Worm (Caenorhabditis elegans) whole organism, L4/young adult: ENCODE results near the gene ZK686.1.
A peak's percentile ranks its signal among the peaks of the same experiment; 100 is the strongest.

ENCODE experiments used
- W03F9.2 ChIP-seq: fragments of 150-350 bp; optimal IDR thresholded peaks from 2 replicates; lab custom pipeline; 2014; ENCODE audit warnings: missing biosample characterization, missing genetic modification characterization
- dao-5 ChIP-seq: sonication (generic microtip); optimal IDR thresholded peaks from 2 replicates; lab custom pipeline; 2016; ENCODE audit warnings: missing genotype, missing genetic modification characterization, moderate library complexity, missing compliant biosample characterization
- him-1 ChIP-seq: sonication (generic microtip); optimal IDR thresholded peaks from 2 replicates; lab custom pipeline; 2016; ENCODE audit warnings: missing genotype, missing genetic modification reagents, missing genetic modification characterization, missing compliant biosample characterization

The ZK686.1 gene

DNA sequence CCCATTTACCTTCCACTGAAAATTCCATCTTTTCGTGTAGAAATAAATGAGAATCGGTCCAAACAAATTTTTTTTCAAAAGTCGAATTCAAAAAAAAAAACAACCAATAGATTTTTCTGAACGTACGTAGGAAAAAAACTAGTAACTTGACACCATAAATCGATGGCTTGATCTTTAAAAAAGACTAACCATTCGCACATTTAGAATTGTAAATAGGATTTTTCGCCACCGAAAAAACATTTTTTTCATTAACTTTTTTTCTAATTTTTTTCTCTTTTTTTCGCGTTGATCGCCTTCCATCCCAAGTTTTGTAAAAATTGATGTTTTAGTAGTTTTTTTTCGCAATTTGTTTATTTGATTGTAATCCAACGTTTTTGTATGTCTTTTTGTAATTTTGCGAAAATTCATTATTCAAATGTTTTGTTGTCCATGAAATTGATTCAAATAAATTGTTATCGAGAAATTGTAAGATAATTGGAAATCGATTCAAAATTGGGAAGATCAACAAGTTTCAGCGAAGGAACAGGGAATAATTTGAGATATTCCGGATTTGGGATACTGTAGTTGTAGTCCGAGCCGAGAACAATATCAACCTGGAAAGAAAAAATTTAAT is 35.2 kb upstream of the ZK686.1 start:
- no peak for TF ChIP-seq W03F9.2
- TF ChIP-seq him-1 (tag; lab: Kevin White, UChicago) = peak; percentile 16
- no peak for TF ChIP-seq dao-5 (tag; lab: Kevin White, UChicago)

DNA sequence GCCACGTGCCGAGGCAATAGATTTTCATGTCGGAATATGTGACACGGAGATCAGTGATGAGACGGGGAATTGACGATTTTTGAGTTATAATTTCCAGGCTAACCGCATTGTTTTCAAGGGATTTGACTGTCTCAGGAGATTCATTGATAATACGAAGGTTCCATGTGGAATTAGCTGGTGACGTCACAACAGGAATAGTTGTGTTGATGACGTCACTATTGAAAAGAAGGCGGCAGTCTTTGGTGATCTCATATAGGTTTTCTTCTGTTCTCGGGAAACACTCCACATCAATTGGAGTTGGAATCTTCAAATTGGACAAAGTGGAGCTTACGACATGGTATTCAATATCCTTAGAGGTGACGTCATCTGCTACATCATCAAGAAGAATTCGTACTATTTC is 29.8 kb upstream of the ZK686.1 start:
- no peak for TF ChIP-seq dao-5 (tag; lab: Kevin White, UChicago)
- no peak for TF ChIP-seq him-1 (tag; lab: Kevin White, UChicago)
- TF ChIP-seq W03F9.2 = no peak

DNA sequence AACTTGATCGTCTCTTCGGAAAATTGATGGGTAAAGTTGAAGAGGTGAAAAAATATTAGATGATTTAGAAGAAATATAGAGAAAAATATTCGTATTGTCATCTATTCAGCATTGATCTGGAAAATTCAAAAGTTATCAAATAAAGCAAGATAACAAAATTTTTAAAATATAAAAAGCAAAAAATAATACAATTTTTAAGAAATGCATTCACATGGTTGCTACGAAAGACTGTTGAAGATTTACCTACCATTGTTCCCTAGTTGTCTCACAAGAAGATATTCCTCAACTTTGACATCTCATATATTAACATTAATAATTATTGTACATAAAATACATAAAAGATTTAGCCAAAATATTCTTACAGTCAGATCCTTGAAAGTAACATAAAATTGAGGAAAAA is 18.6 kb upstream of the ZK686.1 start, which contains the start of gene cdh-3:
cdh-3 (minus strand) TSS at position 101 of the 400 bp plus-strand sequence.
- TF ChIP-seq dao-5 (tag; lab: Kevin White, UChicago) (no peak), W03F9.2 (no peak), him-1 (tag; lab: Kevin White, UChicago) (no peak)

DNA sequence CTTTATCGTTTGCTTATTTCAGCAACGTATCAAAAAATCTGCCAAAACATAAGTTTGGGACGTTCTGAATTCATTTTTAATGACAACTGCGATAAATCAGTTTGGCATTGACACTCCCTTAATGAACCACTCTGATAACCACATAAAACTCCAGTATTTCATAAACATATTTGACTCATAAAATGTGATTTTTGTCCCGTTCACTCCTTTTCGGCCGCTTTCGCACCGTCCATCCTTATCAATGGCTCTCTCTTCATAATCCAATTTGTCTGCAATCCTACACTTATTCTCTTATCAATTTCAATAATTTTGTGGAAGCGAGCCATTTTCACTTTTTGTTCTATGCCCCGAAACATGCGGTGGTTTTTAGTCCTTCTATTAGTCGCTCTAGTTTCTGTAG is 14.4 kb upstream of the ZK686.1 start, which contains the start of gene pcp-1:
pcp-1 (plus strand) TSS at position 342 of the 400 bp plus-strand sequence.
- TF ChIP-seq W03F9.2 (no peak), dao-5 (tag; lab: Kevin White, UChicago) (no peak), him-1 (tag; lab: Kevin White, UChicago) (no peak)

DNA sequence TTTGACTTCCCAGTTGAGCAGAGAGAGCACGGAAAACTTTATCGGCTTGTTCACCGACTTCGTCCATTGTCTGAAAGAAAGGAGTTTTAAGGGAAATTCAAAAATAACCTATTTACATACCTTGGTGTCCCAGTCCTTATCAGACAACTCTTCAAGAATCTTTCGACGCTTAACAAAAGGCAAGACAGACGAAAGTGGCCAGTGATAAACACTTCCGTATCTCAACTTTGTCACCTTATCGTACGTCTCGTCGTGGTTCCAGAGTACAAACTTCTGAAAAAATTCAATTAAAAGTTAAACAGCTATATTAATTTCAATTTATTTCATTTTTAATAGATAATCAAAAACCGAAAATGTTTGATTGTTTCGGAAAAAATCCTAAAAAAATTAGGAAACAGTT is 10.7 kb upstream of the ZK686.1 start:
- TF ChIP-seq him-1 (tag; lab: Kevin White, UChicago) (no peak), W03F9.2 (no peak), dao-5 (tag; lab: Kevin White, UChicago) (no peak)

DNA sequence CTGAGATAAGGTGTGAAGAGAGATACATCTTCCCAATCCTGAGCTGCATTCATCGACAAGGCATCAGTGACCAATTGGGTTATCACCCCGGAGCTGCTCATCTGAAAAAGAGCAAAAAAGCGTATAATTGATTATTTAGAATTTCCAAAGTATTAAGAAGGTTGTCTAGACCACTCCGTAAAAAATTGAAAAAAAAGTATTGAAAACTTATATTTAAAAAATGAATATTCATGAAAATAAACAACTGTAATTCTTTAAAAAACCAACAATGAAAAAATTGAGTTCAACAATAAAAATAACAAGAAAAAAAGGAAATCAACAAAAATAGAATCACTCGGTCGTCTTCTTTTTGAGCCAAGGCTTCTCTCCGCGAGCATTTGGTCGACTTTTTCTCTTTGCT is 9.4 kb upstream of the ZK686.1 start, which contains the start of gene mtx-2:
mtx-2 (minus strand) TSS at position 101 of the 400 bp plus-strand sequence.
- TF ChIP-seq him-1 (tag; lab: Kevin White, UChicago) = no peak
- no peak for TF ChIP-seq W03F9.2
- TF ChIP-seq dao-5 (tag; lab: Kevin White, UChicago) = no peak

DNA sequence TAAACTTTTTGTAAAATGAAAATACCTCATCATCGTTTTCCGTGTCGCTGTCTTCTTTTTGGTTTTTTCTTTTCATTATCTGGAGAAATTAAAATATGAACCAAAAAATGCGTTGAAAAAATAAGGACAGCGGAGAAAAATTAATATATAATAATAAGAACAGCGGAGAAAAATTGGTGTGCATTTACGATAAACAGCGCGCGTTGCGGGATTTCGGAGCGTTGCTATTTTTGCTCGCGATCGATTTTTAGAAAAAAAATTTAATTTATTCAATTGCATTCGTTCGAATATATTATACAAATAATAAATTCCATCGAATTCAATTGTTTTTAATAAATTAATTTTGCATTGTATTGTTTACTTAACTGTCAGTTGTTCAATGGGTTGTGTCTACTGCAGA is 7.0 kb upstream of the ZK686.1 start, which contains the start of gene ZK686.2:
ZK686.2 (minus strand) TSS at position 79 of the 400 bp plus-strand sequence.
- TF ChIP-seq dao-5 (tag; lab: Kevin White, UChicago) (no peak), him-1 (tag; lab: Kevin White, UChicago) (no peak), W03F9.2 (no peak)

DNA sequence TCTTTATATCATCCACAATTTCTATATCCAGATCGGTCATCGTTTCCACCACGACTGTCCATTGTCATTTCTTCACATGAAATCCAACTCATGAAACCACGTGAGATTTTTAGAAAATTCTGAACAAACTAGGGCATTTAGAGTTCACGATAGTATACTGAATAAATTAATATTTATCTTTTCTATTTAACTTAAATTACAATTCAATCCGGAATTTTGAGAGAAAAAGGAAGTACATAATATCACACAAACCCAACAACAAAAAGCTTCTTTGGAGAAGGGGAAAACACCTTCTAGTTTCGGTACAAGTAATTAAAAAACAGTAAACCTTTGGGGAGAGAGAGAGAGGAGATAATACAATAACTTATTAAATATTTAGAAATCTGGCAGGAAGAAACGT is 5.5 kb upstream of the ZK686.1 start, which contains the start of gene ZK686.5:
ZK686.5 (minus strand) TSS at position 101 of the 400 bp plus-strand sequence.
- TF ChIP-seq dao-5 (tag; lab: Kevin White, UChicago) (no peak), him-1 (tag; lab: Kevin White, UChicago) (no peak), W03F9.2 (no peak)

DNA sequence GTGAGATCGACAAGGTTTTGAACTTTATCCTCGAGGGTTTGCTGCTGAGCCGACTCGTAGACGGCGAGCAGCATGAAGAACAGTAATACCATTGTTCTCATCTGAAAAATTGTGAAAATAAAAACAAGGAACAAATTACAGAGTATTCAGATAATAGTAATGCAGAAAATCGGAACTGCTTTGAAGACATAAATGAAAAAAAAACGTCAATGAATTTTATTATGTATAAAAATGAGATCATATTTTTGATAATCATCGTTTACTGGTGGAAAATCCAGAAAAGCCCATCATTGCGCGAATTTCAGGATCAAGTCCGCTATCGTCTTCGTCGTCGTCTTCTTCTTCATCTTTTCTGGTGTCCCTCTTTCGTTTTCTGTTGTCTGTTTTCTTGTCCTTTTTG is 4.0 kb upstream of the ZK686.1 start, which contains the start of gene ZK686.3:
ZK686.3 (minus strand) TSS at position 101 of the 400 bp plus-strand sequence.
- no peak for TF ChIP-seq W03F9.2
- no peak for TF ChIP-seq him-1 (tag; lab: Kevin White, UChicago)
- no peak for TF ChIP-seq dao-5 (tag; lab: Kevin White, UChicago)

DNA sequence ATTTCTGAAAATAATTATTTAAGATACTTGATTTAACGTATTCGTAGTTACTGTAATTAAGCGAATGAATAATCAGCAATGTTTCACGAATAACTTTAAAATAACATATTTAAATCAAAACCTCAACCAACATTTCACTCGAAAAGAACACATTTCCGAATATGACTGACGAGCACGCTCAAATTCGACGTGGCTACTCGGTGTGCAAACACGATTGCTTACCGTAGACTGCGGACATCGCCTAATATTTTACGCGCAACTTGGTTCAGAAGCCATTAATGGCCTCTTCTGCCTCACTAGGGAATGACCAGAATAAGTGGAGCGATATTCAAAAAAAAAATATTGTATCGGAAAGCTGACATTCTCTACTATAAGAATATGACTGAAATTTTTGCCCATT is 3.0 kb upstream of the ZK686.1 start, which contains the start of gene snu-23:
snu-23 (minus strand) TSS at position 156 of the 400 bp plus-strand sequence.
- no peak for TF ChIP-seq dao-5 (tag; lab: Kevin White, UChicago)
- no peak for TF ChIP-seq W03F9.2
- TF ChIP-seq him-1 (tag; lab: Kevin White, UChicago) = no peak

DNA sequence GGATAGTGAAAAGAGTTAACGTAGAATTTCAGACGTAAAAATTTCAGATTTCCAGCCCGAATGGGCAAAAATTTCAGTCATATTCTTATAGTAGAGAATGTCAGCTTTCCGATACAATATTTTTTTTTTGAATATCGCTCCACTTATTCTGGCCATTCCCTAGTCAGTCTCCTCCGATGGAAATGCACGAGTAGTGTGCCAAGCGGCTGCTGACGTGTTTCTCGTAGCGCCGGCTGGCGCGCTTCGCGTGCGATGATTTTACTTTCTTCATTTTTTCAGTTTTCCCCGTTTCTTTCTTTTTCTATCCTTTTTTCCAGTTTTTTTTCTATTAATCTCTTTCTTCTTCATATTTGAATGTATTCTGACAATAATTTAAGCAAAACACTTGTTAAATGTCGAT is 1.9 kb upstream of the ZK686.1 start:
- peak; percentile 8 for TF ChIP-seq W03F9.2

DNA sequence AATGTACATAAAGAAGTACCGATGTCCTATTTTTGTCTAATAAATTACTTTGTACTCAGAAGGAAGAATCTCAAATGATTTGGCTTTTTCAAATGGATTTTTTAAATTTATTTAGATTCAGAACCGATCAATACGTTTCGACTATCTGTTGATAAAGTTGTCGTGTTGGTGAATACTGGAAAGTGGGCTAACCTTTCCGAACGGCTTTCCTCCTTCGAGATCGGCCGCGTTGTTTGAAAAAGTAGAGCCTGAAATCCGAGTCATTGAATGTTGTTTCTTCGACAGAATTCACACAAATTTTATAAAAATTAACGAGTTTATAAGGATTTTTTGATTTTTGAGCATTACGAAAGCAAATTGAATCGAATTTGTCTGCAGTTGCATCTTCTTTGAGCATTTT is 857 bp downstream of the ZK686.1 start:
- TF ChIP-seq dao-5 (tag; lab: Kevin White, UChicago) (no peak), him-1 (tag; lab: Kevin White, UChicago) (no peak), W03F9.2 (no peak)

DNA sequence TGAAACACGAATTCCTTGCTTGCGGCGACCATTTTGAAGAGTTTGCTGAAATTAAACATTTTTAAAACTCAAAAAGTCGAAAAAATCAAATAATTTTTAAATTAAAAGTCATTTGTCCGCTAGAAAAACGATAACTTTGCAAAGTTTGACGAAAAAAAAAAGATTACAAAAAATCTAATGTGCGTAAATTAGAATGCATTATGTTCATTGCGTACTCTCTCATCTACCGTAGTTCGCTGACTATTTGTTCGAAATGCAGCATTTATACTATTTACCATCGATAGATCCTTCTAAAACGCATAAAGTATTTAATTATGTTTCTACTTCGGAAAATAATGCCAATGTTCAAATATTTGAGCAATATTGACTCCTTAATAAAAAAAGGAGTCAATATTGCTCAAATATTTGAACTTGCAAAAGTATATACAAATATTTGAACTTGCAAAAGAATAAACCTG is 3.1 kb downstream of the ZK686.1 start, which contains the start of gene bath-15:
bath-15 (minus strand) TSS at position 51 of the 458 bp plus-strand sequence.
- TF ChIP-seq dao-5 (tag; lab: Kevin White, UChicago) (no peak), W03F9.2 (no peak), him-1 (tag; lab: Kevin White, UChicago) (no peak)

DNA sequence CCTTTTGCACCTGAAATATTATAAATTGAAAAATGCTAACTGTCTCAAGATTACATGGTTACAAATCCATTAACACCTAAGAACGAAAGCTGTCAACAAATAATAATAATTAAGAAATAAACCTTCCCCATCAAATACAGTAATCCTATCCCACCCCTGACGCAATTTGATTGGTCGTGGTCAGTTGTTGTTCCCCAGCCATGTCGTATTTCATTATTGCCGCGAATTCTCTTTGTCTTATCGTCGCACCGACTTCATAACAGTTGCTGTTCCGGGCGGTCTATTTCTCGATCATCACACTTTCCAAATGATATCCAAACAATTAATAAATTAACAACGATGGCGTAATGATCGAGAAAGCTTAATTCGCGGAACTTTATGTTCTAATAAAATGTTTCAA is 5.6 kb downstream of the ZK686.1 start:
- TF ChIP-seq him-1 (tag; lab: Kevin White, UChicago) (no peak), dao-5 (tag; lab: Kevin White, UChicago) (no peak), W03F9.2 (no peak)
